Fruit fly (Drosophila melanogaster): ENCODE measurements around the gene Jon25Bii.

Jon25Bii gene

DNA sequence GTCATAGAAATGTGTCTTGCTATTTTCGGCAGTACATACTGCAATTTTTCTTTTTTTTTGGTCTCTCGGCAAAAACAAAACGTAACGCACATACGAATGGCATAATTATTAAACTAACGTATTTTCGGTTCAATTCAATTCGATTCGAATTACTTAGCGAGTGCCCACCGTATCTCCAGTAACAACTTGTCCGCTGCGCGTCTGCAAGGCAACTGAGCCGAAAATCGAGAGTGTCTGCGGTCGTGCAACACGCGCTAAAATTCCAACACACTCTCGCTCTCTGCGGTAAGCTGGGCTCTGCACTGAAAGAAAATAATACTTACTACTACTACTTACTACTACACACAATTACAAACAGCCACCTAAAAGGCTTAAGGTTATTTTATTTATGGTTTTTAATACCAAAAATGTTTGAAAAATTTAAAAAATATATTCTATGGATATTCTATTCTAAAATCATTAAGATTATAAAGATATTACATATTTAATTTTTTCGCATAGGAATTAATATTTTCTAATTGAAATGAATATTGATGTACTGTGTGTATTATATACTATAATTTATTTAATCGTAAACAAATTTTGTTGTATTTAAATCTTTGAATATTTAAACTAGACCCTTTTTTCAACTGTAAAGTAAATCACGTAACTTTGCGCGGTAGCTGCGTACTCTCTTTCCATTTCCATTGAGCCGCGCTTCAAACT is 46.2 kb downstream of the Jon25Bii start, which contains the start of gene snsl (continued):
- TF ChIP-seq CG2120 (GFP tag; optimal IDR thresholded peaks at IDR 0.05), result peak; percentile 7
- TF ChIP-seq caup (GFP tag; optimal IDR thresholded peaks at IDR 0.05; ENCODE audit: severe bottlenecking), result no peak
- TF ChIP-seq chm (GFP tag; IDR thresholded peaks at IDR 0.05), result no peak; the same call in 1 of the 2 replicates
- peak; percentile 67 for TF ChIP-seq CG30403 (GFP tag; optimal IDR thresholded peaks at IDR 0.05)
- no peak for TF ChIP-seq Hey (tag; optimal IDR thresholded peaks at IDR 0.05)
- TF ChIP-seq Ptx1 (GFP tag; IDR thresholded peaks at IDR 0.05), result peak; percentile 63
- TF ChIP-seq Neu2 (GFP tag; optimal IDR thresholded peaks at IDR 0.05; ENCODE audit: borderline replicate concordance), result no peak
- no peak for TF ChIP-seq CG3847 (GFP tag; IDR thresholded peaks at IDR 0.05)
- 0 out of 2 replicates have a peak, but pooled peaks have one; percentile 12 for TF ChIP-seq ssp (GFP tag; IDR thresholded peaks at IDR 0.05)
- TF ChIP-seq Hr51 (GFP tag; optimal IDR thresholded peaks at IDR 0.05), result peak in 1 of 2 experiments; percentile 92
- no peak for TF ChIP-seq ems (GFP tag; optimal IDR thresholded peaks at IDR 0.05)
- TF ChIP-seq Hr39 (optimal IDR thresholded peaks at IDR 0.05), result no peak
- peak; percentile 10 for TF ChIP-seq CG2875 (GFP tag; optimal IDR thresholded peaks at IDR 0.05)
- no peak for TF ChIP-seq NFAT (GFP tag; IDR thresholded peaks at IDR 0.05)
- 0 out of 2 replicates have a peak, but pooled peaks have one; percentile 30 for TF ChIP-seq seq (GFP tag; IDR thresholded peaks at IDR 0.05)
- TF ChIP-seq CG2712 (tag; optimal IDR thresholded peaks at IDR 0.05), result peak; percentile 81
- peak; percentile 65 for TF ChIP-seq CG10979 (tag; optimal IDR thresholded peaks at IDR 0.05)
- TF ChIP-seq Mrtf (GFP tag; IDR thresholded peaks at IDR 0.05), result no peak
- no peak for TF ChIP-seq HmgD (GFP tag; optimal IDR thresholded peaks at IDR 0.05)
- peak; percentile 60 for TF ChIP-seq CG15601 (tag; optimal IDR thresholded peaks at IDR 0.05)
- TF ChIP-seq ERR (GFP tag; optimal IDR thresholded peaks at IDR 0.05), result no peak
- no peak for TF ChIP-seq danr (GFP tag; IDR thresholded peaks at IDR 0.05)
- peak; percentile 60 for TF ChIP-seq CG8388 (GFP tag; optimal IDR thresholded peaks at IDR 0.05)
- TF ChIP-seq CG3407 (GFP tag; optimal IDR thresholded peaks at IDR 0.05), result no peak
- TF ChIP-seq CG13287 (GFP tag; IDR thresholded peaks at IDR 0.05; ENCODE audit: partially characterized antibody), result no peak
- no peak for TF ChIP-seq CG6272 (GFP tag; IDR thresholded peaks at IDR 0.05)
- TF ChIP-seq pho (GFP tag; optimal IDR thresholded peaks at IDR 0.05), result no peak
- TF ChIP-seq CG9437 (GFP tag; optimal IDR thresholded peaks at IDR 0.05), result peak; percentile 84
- TF ChIP-seq pum (GFP tag; optimal IDR thresholded peaks at IDR 0.05), result no peak
- TF ChIP-seq CG2129 (GFP tag; IDR thresholded peaks at IDR 0.05; ENCODE audit: partially characterized antibody), result no peak
- TF ChIP-seq pzg (GFP tag; optimal IDR thresholded peaks at IDR 0.05), result no peak
- no peak for TF ChIP-seq sna (GFP tag; IDR thresholded peaks at IDR 0.05; ENCODE audit: partially characterized antibody)
- no peak for TF ChIP-seq Vsx1 (GFP tag; optimal IDR thresholded peaks at IDR 0.05)
- TF ChIP-seq usp (GFP tag; optimal IDR thresholded peaks at IDR 0.05), result no peak
- TF ChIP-seq dmrt11E (tag; optimal IDR thresholded peaks at IDR 0.05), result peak; percentile 5
- TF ChIP-seq Hand (GFP tag; optimal IDR thresholded peaks at IDR 0.05), result no peak
- TF ChIP-seq CG42726 (GFP tag; IDR thresholded peaks at IDR 0.05; ENCODE audit: partially characterized antibody), result 0 out of 2 replicates have a peak, but pooled peaks have one; percentile 36
- no peak for TF ChIP-seq h (optimal IDR thresholded peaks at IDR 0.05)
- no peak for TF ChIP-seq CG2199 (GFP tag; IDR thresholded peaks at IDR 0.05)
- TF ChIP-seq CG6689 (GFP tag; IDR thresholded peaks at IDR 0.05), result peak; percentile 53
- no peak for TF ChIP-seq Atf-2 (GFP tag; optimal IDR thresholded peaks at IDR 0.05)
- peak; percentile 56 for TF ChIP-seq Nf-YB (GFP tag; optimal IDR thresholded peaks at IDR 0.05)
- TF ChIP-seq NC2α (GFP tag; optimal IDR thresholded peaks at IDR 0.05), result no peak
- peak; percentile 13 for TF ChIP-seq Fer3 (tag; optimal IDR thresholded peaks at IDR 0.05)
- TF ChIP-seq twi (tag; optimal IDR thresholded peaks at IDR 0.05), result peak; percentile 47
- TF ChIP-seq Eip74EF (GFP tag; optimal IDR thresholded peaks at IDR 0.05), result peak in 1 of 2 experiments; percentile 85
- peak; percentile 8 for TF ChIP-seq CG5245 (GFP tag; optimal IDR thresholded peaks at IDR 0.05)
- TF ChIP-seq CG12236 (GFP tag; optimal IDR thresholded peaks at IDR 0.05), result no peak
- TF ChIP-seq HLHmδ (GFP tag; optimal IDR thresholded peaks at IDR 0.05), result no peak

Measured in whole organism, embryonic.